Worm (Caenorhabditis elegans) whole organism, L1 larva: ENCODE data around the gene F14D7.6.

Source experiments
- C04F5.9 ChIP-seq: sonication (generic microtip); optimal IDR thresholded peaks from 2 replicates; lab custom pipeline; 2016; ENCODE audit warnings: missing genetic modification characterization, missing compliant biosample characterization
- C16A3.4 ChIP-seq: fragments of 150-350 bp; optimal IDR thresholded peaks from 2 replicates; lab custom pipeline; 2014; ENCODE audit warnings: missing biosample characterization, missing genetic modification characterization
- blmp-1 ChIP-seq: fragments of 150-350 bp; optimal IDR thresholded peaks from 2 replicates; lab custom pipeline; 2014; ENCODE audit warnings: missing biosample characterization, missing genetic modification characterization
- ceh-63 ChIP-seq: fragments of 200-800 bp; sonication (Bioruptor generic); optimal IDR thresholded peaks from 2 replicates; lab custom pipeline; 2018; ENCODE audit warnings: mild to moderate bottlenecking, missing genetic modification characterization, missing compliant biosample characterization
- ceh-88 ChIP-seq: fragments of 200-800 bp; sonication (Bioruptor generic); IDR thresholded peaks from 2 replicates; pipeline ENCODE4 v1.3.6; 2022; ENCODE audit warnings: missing genetic modification characterization, missing compliant biosample characterization
- ceh-90 ChIP-seq: sonication (generic microtip); optimal IDR thresholded peaks from 2 replicates; lab custom pipeline; 2016; ENCODE audit warnings: missing genetic modification characterization, missing compliant biosample characterization
- dsc-1 ChIP-seq: sonication (generic microtip); optimal IDR thresholded peaks from 2 replicates; lab custom pipeline; 2016; ENCODE audit warnings: mild to moderate bottlenecking, missing genetic modification characterization, missing compliant biosample characterization
- egl-27 ChIP-seq, 2 experiments: fragments of 150-350 bp in 1 of 2; sonication (generic microtip); optimal IDR thresholded peaks; 3 replicates each; lab custom pipeline; 2017 to 2018; ENCODE audit warnings: missing biosample characterization in 2 of 2, missing genetic modification characterization in 2 of 2, missing genetic modification reagents in 2 of 2
- elt-2 ChIP-seq: sonication (generic microtip); optimal IDR thresholded peaks from 2 replicates; lab custom pipeline; 2016; ENCODE audit warnings: missing genetic modification characterization, mild to moderate bottlenecking, inconsistent platforms, missing compliant biosample characterization, missing genetic modification reagents
- elt-3 ChIP-seq, 6 experiments: fragments of 150-350 bp in 1 of 6; sonication (generic microtip); optimal IDR thresholded peaks; 2 replicates each; lab custom pipeline; 2017 to 2018; ENCODE audit warnings: missing biosample characterization in 6 of 6, missing genetic modification characterization in 6 of 6, inconsistent platforms in 1 of 6
- ets-5 ChIP-seq: fragments of 200-800 bp; sonication (Bioruptor generic); IDR thresholded peaks from 2 replicates; pipeline ENCODE4 v1.3.6; 2022; ENCODE audit warnings: missing genetic modification characterization, missing compliant biosample characterization
- fkh-4 ChIP-seq: sonication (generic microtip); optimal IDR thresholded peaks from 2 replicates; lab custom pipeline; 2016; ENCODE audit warnings: missing compliant biosample characterization, missing genetic modification characterization, borderline replicate concordance
- fkh-8 ChIP-seq: sonication (generic microtip); optimal IDR thresholded peaks from 2 replicates; lab custom pipeline; 2016; ENCODE audit warnings: mild to moderate bottlenecking, missing genetic modification characterization, missing compliant biosample characterization
- fos-1 ChIP-seq: fragments of 150-350 bp; optimal IDR thresholded peaks from 2 replicates; lab custom pipeline; 2014; ENCODE audit warnings: missing biosample characterization, missing genetic modification characterization
- grh-1 ChIP-seq: fragments of 200-800 bp; sonication (Bioruptor generic); IDR thresholded peaks from 2 replicates; pipeline ENCODE4 v1.3.6; 2022; ENCODE audit warnings: missing genetic modification reagents, missing genetic modification characterization, missing compliant biosample characterization
- isw-1 ChIP-seq: fragments of 200-800 bp; sonication (Bioruptor generic); IDR thresholded peaks from 2 replicates; pipeline ENCODE4 v1.3.6; 2022; ENCODE audit warnings: missing genetic modification characterization, missing compliant biosample characterization
- jun-1 ChIP-seq: fragments of 150-350 bp; optimal IDR thresholded peaks from 2 replicates; lab custom pipeline; 2014; ENCODE audit warnings: missing biosample characterization, missing genetic modification reagents, missing genetic modification characterization
- lin-14 ChIP-seq: fragments of 200-800 bp; sonication (Bioruptor generic); optimal IDR thresholded peaks from 2 replicates; lab custom pipeline; 2018; ENCODE audit warnings: mild to moderate bottlenecking, missing genetic modification characterization, moderate library complexity, missing compliant biosample characterization
- mdl-1 ChIP-seq, 2 experiments: fragments of 150-350 bp; optimal IDR thresholded peaks; 2 replicates each; lab custom pipeline; 2014 to 2017; ENCODE audit warnings: missing biosample characterization in 2 of 2, missing genetic modification characterization in 2 of 2, inconsistent platforms in 1 of 2
- mef-2 ChIP-seq: fragments of 150-350 bp; optimal IDR thresholded peaks from 2 replicates; lab custom pipeline; 2014; ENCODE audit warnings: missing biosample characterization, missing genetic modification characterization
- nhr-11 ChIP-seq: fragments of 150-350 bp; optimal IDR thresholded peaks from 2 replicates; lab custom pipeline; 2014; ENCODE audit warnings: missing biosample characterization, missing genetic modification characterization
- nhr-28 ChIP-seq: fragments of 150-350 bp; optimal IDR thresholded peaks from 2 replicates; lab custom pipeline; 2014; ENCODE audit warnings: missing biosample characterization, missing genetic modification characterization
- nhr-71 ChIP-seq: sonication (generic microtip); optimal IDR thresholded peaks from 2 replicates; lab custom pipeline; 2016; ENCODE audit warnings: mild to moderate bottlenecking, missing genetic modification characterization, moderate library complexity, missing compliant biosample characterization
- nhr-76 ChIP-seq: sonication (generic microtip); optimal IDR thresholded peaks from 2 replicates; lab custom pipeline; 2017; ENCODE audit warnings: missing biosample characterization, missing genetic modification characterization
- nhr-84 ChIP-seq: sonication (generic microtip); optimal IDR thresholded peaks from 2 replicates; lab custom pipeline; 2017; ENCODE audit warnings: missing biosample characterization, missing genetic modification characterization
- nhr-85 ChIP-seq: sonication (generic microtip); peaks from one replicate; lab custom pipeline; 2016; ENCODE audit warnings: missing genetic modification characterization, inconsistent platforms, missing compliant biosample characterization
- pag-3 ChIP-seq: sonication (generic microtip); optimal IDR thresholded peaks from 2 replicates; lab custom pipeline; 2017; ENCODE audit warnings: missing genetic modification characterization, mild to moderate bottlenecking, missing compliant biosample characterization, antibody characterized with exemption, borderline replicate concordance; ENCODE audit not compliant: insufficient read depth
- pax-3 ChIP-seq: fragments of 200-800 bp; sonication (Bioruptor generic); optimal IDR thresholded peaks from 2 replicates; lab custom pipeline; 2018; ENCODE audit warnings: mild to moderate bottlenecking, missing genetic modification characterization, moderate library complexity, missing compliant biosample characterization
- pqm-1 ChIP-seq: sonication (generic microtip); optimal IDR thresholded peaks from 3 replicates; lab custom pipeline; 2017; ENCODE audit warnings: missing biosample characterization, missing genetic modification characterization
- rnt-1 ChIP-seq: sonication (generic microtip); optimal IDR thresholded peaks from 2 replicates; lab custom pipeline; 2016; ENCODE audit warnings: mild to moderate bottlenecking, missing genetic modification characterization, moderate library complexity, missing compliant biosample characterization
- skn-1 ChIP-seq: fragments of 150-350 bp; optimal IDR thresholded peaks from 2 replicates; lab custom pipeline; 2014; ENCODE audit warnings: missing biosample characterization, missing genetic modification characterization
- snpc-4 ChIP-seq: fragments of 150-350 bp; optimal IDR thresholded peaks from 2 replicates; lab custom pipeline; 2014; ENCODE audit warnings: missing biosample characterization, missing genetic modification characterization
- snu-23 ChIP-seq: sonication (generic microtip); optimal IDR thresholded peaks from 2 replicates; lab custom pipeline; 2016; ENCODE audit warnings: missing genetic modification characterization, missing compliant biosample characterization
- sox-4 ChIP-seq: sonication (generic microtip); optimal IDR thresholded peaks from 2 replicates; lab custom pipeline; 2016; ENCODE audit warnings: missing genetic modification characterization, missing compliant biosample characterization
- sup-37 ChIP-seq: fragments of 200-800 bp; sonication (Bioruptor generic); optimal IDR thresholded peaks from 2 replicates; lab custom pipeline; 2018; ENCODE audit warnings: mild to moderate bottlenecking, missing genetic modification characterization, missing compliant biosample characterization
- tbx-2 ChIP-seq: sonication (generic microtip); optimal IDR thresholded peaks from 2 replicates; lab custom pipeline; 2016; ENCODE audit warnings: missing genetic modification characterization, missing compliant biosample characterization
- unc-130 ChIP-seq: fragments of 150-350 bp; optimal IDR thresholded peaks from 2 replicates; lab custom pipeline; 2017; ENCODE audit warnings: missing biosample characterization, missing genetic modification characterization, inconsistent platforms
- unc-86 ChIP-seq: sonication (generic microtip); optimal IDR thresholded peaks from 2 replicates; lab custom pipeline; 2016; ENCODE audit warnings: missing genetic modification characterization, missing compliant biosample characterization
- unc-98 ChIP-seq: fragments of 200-800 bp; sonication (Bioruptor generic); IDR thresholded peaks from 2 replicates; pipeline ENCODE4 v1.3.6; 2022; ENCODE audit warnings: missing genetic modification characterization, missing compliant biosample characterization
- zag-1 ChIP-seq: fragments of 150-350 bp; optimal IDR thresholded peaks from 2 replicates; lab custom pipeline; 2014; ENCODE audit warnings: missing biosample characterization, missing genetic modification characterization
- zip-4 ChIP-seq: fragments of 200-800 bp; sonication (Bioruptor generic); optimal IDR thresholded peaks from 2 replicates; lab custom pipeline; 2018; ENCODE audit warnings: mild to moderate bottlenecking, missing genetic modification characterization, moderate library complexity, missing compliant biosample characterization
- ztf-11 ChIP-seq, 2 experiments: sonication (generic microtip); optimal IDR thresholded peaks; 2 replicates each; lab custom pipeline; 2016 to 2017; ENCODE audit warnings: missing genetic modification characterization in 2 of 2, missing biosample characterization in 1 of 2, missing compliant biosample characterization in 1 of 2

The F14D7.6 gene

ce11 chrV:14331477-14331876, 30.3 kb downstream of the F14D7.6 start, which contains the start of gene F47B8.8:
F47B8.8 (plus strand) TSS chrV:14331733.
- no peak for TF ChIP-seq nhr-84 (tag; lab: Kevin White, UChicago)
- no peak for TF ChIP-seq fkh-4 (tag; lab: Kevin White, UChicago)
- no peak for TF ChIP-seq unc-98
- no peak for TF ChIP-seq skn-1 (tag; lab: Kevin White, UChicago)
- TF ChIP-seq ceh-63, result no peak
- TF ChIP-seq nhr-28 (tag; lab: Kevin White, UChicago), result no peak
- no peak for TF ChIP-seq zag-1 (tag; lab: Kevin White, UChicago)
- TF ChIP-seq snu-23 (GFP tag; lab: Kevin White, UChicago), result peak; percentile 36
- TF ChIP-seq sox-4 (tag; lab: Kevin White, UChicago), result no peak
- TF ChIP-seq pax-3 (tag; lab: Kevin White, UChicago), result no peak
- TF ChIP-seq blmp-1, result peak; percentile 73
- no peak for TF ChIP-seq sup-37 (GFP tag; lab: Kevin White, UChicago)
- peak in 1 of 6 experiments; percentile 58 for TF ChIP-seq elt-3 (tag; optimal IDR thresholded peaks at IDR 0.05; lab: Kevin White, UChicago)
- no peak for TF ChIP-seq jun-1 (tag; lab: Kevin White, UChicago)
- TF ChIP-seq pag-3, result no peak
- TF ChIP-seq unc-130 (tag; lab: Kevin White, UChicago), result no peak
- TF ChIP-seq fkh-8 (tag; lab: Kevin White, UChicago), result no peak
- no peak for TF ChIP-seq ets-5 (GFP tag; lab: Robert Waterston, UW)
- TF ChIP-seq snpc-4 (tag; lab: Kevin White, UChicago), result no peak
- no peak for TF ChIP-seq tbx-2
- no peak for TF ChIP-seq C16A3.4 (tag; lab: Kevin White, UChicago)
- TF ChIP-seq lin-14 (GFP tag; lab: Kevin White, UChicago), result peak; percentile 55
- TF ChIP-seq ceh-90, result no peak
- no peak for TF ChIP-seq mef-2 (tag; lab: Kevin White, UChicago)
- peak in 1 of 2 experiments; percentile 20 for TF ChIP-seq mdl-1 (tag; optimal IDR thresholded peaks at IDR 0.05; lab: Kevin White, UChicago)
- no peak for TF ChIP-seq dsc-1 (tag; lab: Kevin White, UChicago)
- TF ChIP-seq ceh-88 (GFP tag; lab: Robert Waterston, UW), result no peak
- peak; percentile 75 for TF ChIP-seq nhr-85 (tag; lab: Kevin White, UChicago)
- TF ChIP-seq ztf-11 (tag; optimal IDR thresholded peaks at IDR 0.05; lab: Kevin White, UChicago), result no peak
- no peak for TF ChIP-seq C04F5.9 (tag; lab: Kevin White, UChicago)
- TF ChIP-seq egl-27 (tag; optimal IDR thresholded peaks at IDR 0.05; lab: Kevin White, UChicago), result no peak
- no peak for TF ChIP-seq rnt-1
- no peak for TF ChIP-seq zip-4 (GFP tag; lab: Kevin White, UChicago)
- no peak for TF ChIP-seq unc-86
- TF ChIP-seq nhr-11 (tag; lab: Kevin White, UChicago), result no peak
- no peak for TF ChIP-seq isw-1 (GFP tag; lab: Robert Waterston, UW)
- peak; percentile 65 for TF ChIP-seq grh-1 (GFP tag; lab: Robert Waterston, UW)
- TF ChIP-seq nhr-71 (tag; lab: Kevin White, UChicago), result peak; percentile 5
- TF ChIP-seq nhr-76 (tag; lab: Kevin White, UChicago), result no peak
- TF ChIP-seq, all 84 proteins: peak for 8

ce11 chrV:14333116-14333515, 31.9 kb downstream of the F14D7.6 start, which contains the start of gene srm-4:
srm-4 (plus strand) TSS chrV:14333416.
- TF ChIP-seq zag-1 (tag; lab: Kevin White, UChicago) (no peak), fkh-8 (tag; lab: Kevin White, UChicago) (no peak), nhr-85 (tag; lab: Kevin White, UChicago) (no peak), unc-98 (no peak), pqm-1 (tag; lab: Kevin White, UChicago) (no peak), nhr-28 (tag; lab: Kevin White, UChicago) (no peak), lin-14 (GFP tag; lab: Kevin White, UChicago) (no peak), elt-2 (tag; lab: Kevin White, UChicago) (no peak), unc-130 (tag; lab: Kevin White, UChicago) (no peak), C16A3.4 (tag; lab: Kevin White, UChicago) (no peak), fos-1 (tag; lab: Kevin White, UChicago) (no peak)
- TF ChIP-seq, all 84 proteins: peak for 0
